Fruit fly (Drosophila melanogaster): Measurements from ENCODE around the gene Hibch.

Hibch gene

DNA sequence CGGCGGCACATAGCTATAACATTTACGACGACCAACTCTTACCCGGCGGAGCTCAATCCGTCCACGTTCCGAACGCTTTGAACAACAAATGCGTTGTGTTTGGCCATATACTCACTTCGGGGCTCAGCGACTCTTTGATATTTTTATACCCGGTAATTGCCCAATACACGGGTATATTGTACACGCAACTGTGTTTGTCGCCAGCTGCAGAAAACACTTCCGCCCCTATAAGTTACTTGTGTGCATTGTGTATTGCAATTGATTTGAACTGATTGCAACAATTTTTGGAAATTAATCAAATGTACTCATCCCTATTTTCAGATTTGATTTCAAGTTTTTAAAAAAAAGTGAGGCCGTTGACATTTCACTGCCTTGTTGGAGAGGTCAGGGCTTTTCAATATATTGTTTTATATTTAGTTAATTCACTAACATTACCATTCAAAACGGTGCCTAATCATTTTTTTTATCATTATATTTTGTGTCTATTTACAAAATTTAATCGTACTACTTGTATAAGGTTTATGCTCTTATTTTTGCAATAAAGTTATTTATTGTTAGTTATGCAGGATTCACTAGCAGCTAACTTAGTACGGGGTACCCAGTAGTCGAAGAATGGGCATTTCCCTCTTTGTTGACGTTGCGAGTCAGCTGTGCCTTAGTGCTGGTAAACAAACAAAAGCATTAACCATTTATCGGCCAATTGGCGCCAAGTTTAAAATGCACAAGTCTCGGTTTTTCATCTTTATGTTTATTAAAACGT is 13.9 kb upstream of the Hibch start, which contains the start of gene Nagk (continued):
- TF ChIP-seq ftz-f1 (GFP tag; optimal IDR thresholded peaks at IDR 0.05) (peak; percentile 34), CG13775 (GFP tag; optimal IDR thresholded peaks at IDR 0.05) (peak; percentile 79), CG11695 (GFP tag; IDR thresholded peaks at IDR 0.05) (peak; percentile 19; the same call in 1 of the 3 replicates), CG17385 (GFP tag; optimal IDR thresholded peaks at IDR 0.05) (peak; percentile 64), CG17802 (tag; optimal IDR thresholded peaks at IDR 0.05) (peak; percentile 7), NC2β (GFP tag; optimal IDR thresholded peaks at IDR 0.05) (no peak), B-H2 (GFP tag; optimal IDR thresholded peaks at IDR 0.05) (peak; percentile 43), gfzf (GFP tag; optimal IDR thresholded peaks at IDR 0.05) (no peak), Opbp (GFP tag; IDR thresholded peaks at IDR 0.05; ENCODE audit: partially characterized antibody) (peak; percentile 59; the same call in 1 of the 3 replicates), CG16863 (GFP tag; optimal IDR thresholded peaks at IDR 0.05) (peak; percentile 60), CG9932 (GFP tag; IDR thresholded peaks at IDR 0.05) (peak; percentile 32), CG16779 (GFP tag; IDR thresholded peaks at IDR 0.05) (no peak), CG17829 (tag; optimal IDR thresholded peaks at IDR 0.05) (peak; percentile 39), CG13894 (tag; optimal IDR thresholded peaks at IDR 0.05) (peak; percentile 39), CG2116 (GFP tag; optimal IDR thresholded peaks at IDR 0.05) (peak; percentile 64), aop (GFP tag; IDR thresholded peaks at IDR 0.05) (0 out of 2 replicates have a peak, but pooled peaks have one; percentile 24), pho (GFP tag; optimal IDR thresholded peaks at IDR 0.05) (peak; percentile 83), her (GFP tag; optimal IDR thresholded peaks at IDR 0.05) (peak; percentile 40), CG12071 (GFP tag; optimal IDR thresholded peaks at IDR 0.05) (peak; percentile 4), CG6654 (GFP tag; optimal IDR thresholded peaks at IDR 0.05) (peak; percentile 11), CG17359 (tag; optimal IDR thresholded peaks at IDR 0.05) (peak; percentile 34), CG10274 (GFP tag; optimal IDR thresholded peaks at IDR 0.05) (peak; percentile 56), wek (GFP tag; optimal IDR thresholded peaks at IDR 0.05) (peak; percentile 13), bcd (GFP tag; optimal IDR thresholded peaks at IDR 0.05) (peak; percentile 61), CG14965 (GFP tag; optimal IDR thresholded peaks at IDR 0.05; ENCODE audit: borderline replicate concordance) (no peak), Chrac-16 (GFP tag; optimal IDR thresholded peaks at IDR 0.05) (peak; percentile 62), HmgD (GFP tag; optimal IDR thresholded peaks at IDR 0.05) (no peak), dm (GFP tag; optimal IDR thresholded peaks at IDR 0.05) (peak; percentile 38), grau (tag; optimal IDR thresholded peaks at IDR 0.05) (peak; percentile 42), pfk (GFP tag; optimal IDR thresholded peaks at IDR 0.05) (no peak), bbx (GFP tag; IDR thresholded peaks at IDR 0.05; ENCODE audit: partially characterized antibody) (peak; percentile 45), chinmo (GFP tag; IDR thresholded peaks at IDR 0.05; ENCODE audit: partially characterized antibody) (peak; percentile 90; the same call in 2 of the 4 replicates), HLH4C (GFP tag; IDR thresholded peaks at IDR 0.05; ENCODE audit: partially characterized antibody) (no peak), cad (GFP tag; optimal IDR thresholded peaks at IDR 0.05) (no peak), NK7.1 (GFP tag; optimal IDR thresholded peaks at IDR 0.05) (peak; percentile 20), en (GFP tag; optimal IDR thresholded peaks at IDR 0.05) (no peak), CG18619 (GFP tag; optimal IDR thresholded peaks at IDR 0.05) (peak; percentile 78), CG2889 (GFP tag; IDR thresholded peaks at IDR 0.05) (no peak), ssp (GFP tag; IDR thresholded peaks at IDR 0.05) (peak; percentile 46), Spps (tag; optimal IDR thresholded peaks at IDR 0.05) (peak; percentile 26), Dad (GFP tag; optimal IDR thresholded peaks at IDR 0.05) (peak; percentile 54), Sox102F (GFP tag; optimal IDR thresholded peaks at IDR 0.05) (peak; percentile 64), hkb (optimal IDR thresholded peaks at IDR 0.05) (no peak), hkb (GFP tag; IDR thresholded peaks at IDR 0.05) (peak; percentile 49; the same call in 1 of the 2 replicates), Tbp (GFP tag; optimal IDR thresholded peaks at IDR 0.05) (no peak), CG10654 (GFP tag; optimal IDR thresholded peaks at IDR 0.05) (peak; percentile 38), CG34376 (GFP tag; optimal IDR thresholded peaks at IDR 0.05) (peak; percentile 50), ap (GFP tag; IDR thresholded peaks at IDR 0.05) (no peak), gcm (GFP tag; optimal IDR thresholded peaks at IDR 0.05) (peak; percentile 92)
